Worm (Caenorhabditis elegans) whole organism, L4 larva: ENCODE results near the gene T16G1.2.

ENCODE experiments used
- ama-1 ChIP-seq: fragments of 150-350 bp; optimal IDR thresholded peaks from 2 replicates; lab custom pipeline; 2014; ENCODE audit warnings: inconsistent platforms, mixed read lengths
- attf-4 ChIP-seq: sonication (generic microtip); optimal IDR thresholded peaks from 3 replicates; lab custom pipeline; 2017; ENCODE audit warnings: missing biosample characterization, missing genetic modification characterization
- ceh-32 ChIP-seq: sonication (generic microtip); optimal IDR thresholded peaks from 2 replicates; lab custom pipeline; 2016; ENCODE audit warnings: mild to moderate bottlenecking, missing genetic modification characterization, missing compliant biosample characterization; ENCODE audit not compliant: poor library complexity
- jun-1 ChIP-seq: fragments of 150-350 bp; optimal IDR thresholded peaks from 2 replicates; lab custom pipeline; 2014; ENCODE audit warnings: missing biosample characterization, missing genetic modification reagents, missing genetic modification characterization
- mdt-29 ChIP-seq: fragments of 200-800 bp; sonication (Bioruptor generic); IDR thresholded peaks from 2 replicates; pipeline ENCODE4 v1.3.6; 2022; ENCODE audit warnings: missing genetic modification reagents, missing genetic modification characterization, missing compliant biosample characterization
- mxl-2 ChIP-seq: fragments of 200-800 bp; sonication (Bioruptor generic); conservative IDR thresholded peaks from 2 replicates; pipeline ENCODE4 v1.3.6; 2022; ENCODE audit warnings: missing genetic modification reagents, missing genetic modification characterization, missing compliant biosample characterization
- nhr-237 ChIP-seq: sonication (generic microtip); optimal IDR thresholded peaks from 2 replicates; lab custom pipeline; 2017; ENCODE audit warnings: missing biosample characterization, missing genetic modification characterization
- pqm-1 ChIP-seq: sonication (generic microtip); optimal IDR thresholded peaks from 2 replicates; lab custom pipeline; 2017; ENCODE audit warnings: missing biosample characterization, missing genetic modification characterization
- rbr-2 ChIP-seq: sonication (generic microtip); optimal IDR thresholded peaks from 2 replicates; lab custom pipeline; 2016; ENCODE audit warnings: missing genotype, missing genetic modification characterization, missing compliant biosample characterization
- unc-130 ChIP-seq: sonication (generic microtip); optimal IDR thresholded peaks from 2 replicates; lab custom pipeline; 2016; ENCODE audit warnings: missing genetic modification reagents, missing genetic modification characterization, missing compliant biosample characterization
- unc-62 ChIP-seq, 3 experiments: fragments of 150-350 bp in 1 of 3; sonication (generic microtip); optimal IDR thresholded peaks in 2 of 3; peaks in 1 of 3; 1 replicate in 1 of 3; 2 replicates in 2 of 3; lab custom pipeline; 2014 to 2017; ENCODE audit warnings: missing biosample characterization in 3 of 3, missing genetic modification characterization in 3 of 3, missing genetic modification reagents in 3 of 3, missing genotype in 1 of 3
- ztf-11 ChIP-seq: fragments of 150-350 bp; optimal IDR thresholded peaks from 2 replicates; lab custom pipeline; 2014; ENCODE audit warnings: missing biosample characterization, missing genetic modification characterization

DNA sequence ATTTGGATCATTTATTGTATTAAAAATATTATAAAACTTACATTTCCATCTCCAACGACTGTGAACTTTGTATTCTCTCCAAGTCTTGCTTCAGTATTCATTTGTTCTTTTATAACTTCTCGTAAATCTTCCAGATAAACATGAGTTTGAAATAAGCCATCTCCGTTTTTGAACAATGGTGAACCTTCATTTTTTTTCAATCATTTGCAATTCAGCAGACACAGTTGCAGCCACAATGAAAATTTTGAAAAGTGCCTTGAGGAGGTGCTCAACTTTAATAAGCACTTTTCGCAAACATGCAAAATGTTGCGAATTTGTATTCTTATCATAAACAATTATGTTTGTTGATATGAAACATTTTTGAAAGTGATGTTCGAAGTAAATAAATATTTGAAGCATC is 14.9 kb downstream of the T16G1.2 start, which contains the start of gene T16G1.3:
- TF ChIP-seq mxl-2 (GFP tag; lab: Robert Waterston, UW): no peak
- TF ChIP-seq pqm-1: no peak
- no peak for TF ChIP-seq unc-62 (GFP tag; optimal IDR thresholded peaks at IDR 0.05 in 1 of 2; lab: Kevin White, UChicago)
- no peak for TF ChIP-seq unc-62 (tag; optimal IDR thresholded peaks at IDR 0.05; lab: Kevin White, UChicago)
- no peak for TF ChIP-seq attf-4 (tag; lab: Kevin White, UChicago)
- TF ChIP-seq rbr-2: no peak
- TF ChIP-seq unc-130: no peak
- TF ChIP-seq nhr-237 (tag; lab: Kevin White, UChicago): no peak
- TF ChIP-seq jun-1: no peak
- TF ChIP-seq ceh-32 (tag; lab: Kevin White, UChicago): no peak
- no peak for TF ChIP-seq mdt-29 (GFP tag; lab: Robert Waterston, UW)
- TF ChIP-seq ama-1 (lab: Kevin White, UChicago): no peak
- TF ChIP-seq ztf-11 (tag; lab: Kevin White, UChicago): no peak
